Worm (Caenorhabditis elegans): ENCODE measurements around the gene pnk-4.
A peak's percentile ranks its signal among the peaks of the same experiment; 100 is the strongest.

Gene pnk-4

DNA sequence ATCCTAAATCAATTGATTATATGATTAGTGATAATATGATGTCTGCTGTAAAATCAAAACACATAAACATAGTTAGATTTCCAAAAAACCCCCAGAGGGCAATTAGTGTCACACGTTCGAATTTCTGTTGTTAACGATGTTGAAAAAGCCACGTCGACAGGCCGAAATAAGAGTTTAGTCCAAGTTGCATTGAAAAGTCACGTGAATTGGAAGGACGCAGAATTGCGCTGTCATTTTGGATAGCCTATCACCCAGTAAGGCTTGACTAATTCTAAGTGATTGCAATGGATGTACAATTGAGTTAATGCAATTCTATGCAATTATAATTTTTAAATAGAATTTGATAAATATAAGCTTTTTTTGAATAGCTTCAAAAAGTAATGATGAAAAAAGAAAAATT lies 47.9 kb downstream of the pnk-4 start:
- TF ChIP-seq ama-1 (optimal IDR thresholded peaks at IDR 0.05) (peak; percentile 0), tbx-2 (tag; optimal IDR thresholded peaks at IDR 0.05) (no peak), nhr-25 (tag; optimal IDR thresholded peaks at IDR 0.05) (peak; percentile 24)

DNA sequence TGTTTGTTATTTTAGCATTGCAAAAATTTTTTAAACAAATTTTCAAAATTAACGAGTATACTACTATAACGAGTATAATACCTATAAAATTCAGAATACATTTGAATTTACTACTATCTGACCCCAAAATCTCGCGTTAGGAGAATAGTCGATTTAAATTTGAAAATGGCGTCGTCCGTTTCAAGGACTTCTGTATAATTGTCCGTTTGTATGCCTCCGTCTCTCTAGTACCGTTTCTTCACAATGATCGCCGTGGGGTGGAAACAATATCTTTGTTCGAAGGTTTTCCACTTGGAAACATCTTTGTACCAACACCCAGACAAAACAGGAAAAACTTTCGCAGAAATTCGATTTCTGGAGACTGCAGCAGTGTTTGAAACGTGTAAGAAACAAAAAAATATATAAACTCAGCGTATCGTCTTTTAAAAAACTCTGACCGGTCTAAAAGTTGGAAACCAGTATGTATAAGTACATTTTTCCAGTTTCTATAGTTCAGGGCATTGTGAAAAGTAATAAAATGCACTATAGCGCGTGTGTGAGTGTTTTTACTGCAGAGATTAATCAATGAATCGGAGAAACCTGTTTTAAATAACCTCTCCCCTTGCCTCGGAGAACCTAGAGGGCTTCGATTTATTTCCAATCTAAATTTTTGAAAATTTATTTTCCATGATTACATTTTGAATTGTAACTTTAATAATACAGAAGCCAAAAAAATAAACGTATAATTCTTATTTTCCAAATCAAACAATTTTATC lies 50.3 kb downstream of the pnk-4 start:
- peak; percentile 57 for TF ChIP-seq nhr-25 (tag; optimal IDR thresholded peaks at IDR 0.05)
- TF ChIP-seq elt-2 (tag; optimal IDR thresholded peaks at IDR 0.05) = no peak
- TF ChIP-seq nhr-28 (tag; optimal IDR thresholded peaks at IDR 0.05) = no peak
- TF ChIP-seq elt-1 (tag; optimal IDR thresholded peaks at IDR 0.05) = peak; percentile 8

DNA sequence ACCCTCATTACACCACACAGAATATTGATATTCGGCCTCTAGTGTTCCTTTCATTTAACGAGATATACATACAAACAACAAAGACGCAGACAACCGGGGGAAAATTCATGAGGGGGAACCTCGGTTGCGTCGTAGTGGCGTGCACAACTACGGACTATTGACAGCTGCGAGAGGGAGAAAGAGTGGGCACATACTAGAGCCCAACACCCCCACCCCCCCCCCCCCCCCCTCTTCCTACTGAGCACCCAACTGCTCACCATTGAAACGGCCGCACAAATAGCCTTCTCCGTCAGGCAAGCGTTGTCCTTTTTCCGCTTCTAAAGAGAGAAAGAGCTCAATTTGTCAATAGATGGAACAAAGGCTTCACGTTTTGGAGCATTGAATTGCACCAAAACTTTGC lies 52.5 kb downstream of the pnk-4 start:
- TF ChIP-seq elt-1 (tag; optimal IDR thresholded peaks at IDR 0.05) (no peak), nfya-1 (tag; optimal IDR thresholded peaks at IDR 0.05; ENCODE audit: insufficient read depth) (peak; percentile 43), hmg-11 (tag; optimal IDR thresholded peaks at IDR 0.05) (peak; percentile 76)
